Worm (Caenorhabditis elegans) whole organism, L3 larva: ENCODE results near the gene Y39G8B.10.

Experiments used
- R02D3.7 ChIP-seq: fragments of 150-350 bp; optimal IDR thresholded peaks from 2 replicates; lab custom pipeline; 2014; ENCODE audit warnings: missing biosample characterization, missing genetic modification characterization
- aly-2 ChIP-seq: fragments of 150-350 bp; optimal IDR thresholded peaks from 2 replicates; lab custom pipeline; 2014; ENCODE audit warnings: missing biosample characterization, missing genetic modification characterization
- ceh-16 ChIP-seq: sonication (generic microtip); optimal IDR thresholded peaks from 2 replicates; lab custom pipeline; 2017; ENCODE audit warnings: missing biosample characterization, missing genetic modification characterization
- daf-12 ChIP-seq: fragments of 150-350 bp; optimal IDR thresholded peaks from 2 replicates; lab custom pipeline; 2014; ENCODE audit warnings: missing biosample characterization, missing genetic modification reagents, missing genetic modification characterization
- elt-3 ChIP-seq, 3 experiments: fragments of 150-350 bp in 1 of 3; sonication (generic microtip) in 2 of 3; optimal IDR thresholded peaks; 2 replicates in 2 of 3; 4 replicates in 1 of 3; lab custom pipeline; 2014 to 2017; ENCODE audit warnings: missing biosample characterization in 3 of 3, missing genetic modification characterization in 3 of 3
- nhr-11 ChIP-seq: fragments of 150-350 bp; optimal IDR thresholded peaks from 2 replicates; lab custom pipeline; 2014; ENCODE audit warnings: missing biosample characterization, missing genetic modification characterization
- nhr-23 ChIP-seq: fragments of 150-350 bp; optimal IDR thresholded peaks from 2 replicates; lab custom pipeline; 2014; ENCODE audit warnings: missing biosample characterization, missing genetic modification reagents, missing genetic modification characterization
- nhr-76 ChIP-seq: fragments of 150-350 bp; sonication (generic microtip); optimal IDR thresholded peaks from 5 replicates; lab custom pipeline; 2014; ENCODE audit warnings: missing biosample characterization, missing genetic modification characterization
- snpc-4 ChIP-seq: fragments of 150-350 bp; optimal IDR thresholded peaks from 2 replicates; lab custom pipeline; 2014; ENCODE audit warnings: missing biosample characterization, missing genetic modification characterization
- zag-1 ChIP-seq: fragments of 150-350 bp; optimal IDR thresholded peaks from 2 replicates; lab custom pipeline; 2014; ENCODE audit warnings: missing biosample characterization, missing genetic modification characterization
- ztf-11 ChIP-seq: fragments of 150-350 bp; optimal IDR thresholded peaks from 2 replicates; lab custom pipeline; 2014; ENCODE audit warnings: missing biosample characterization, missing genetic modification characterization

DNA sequence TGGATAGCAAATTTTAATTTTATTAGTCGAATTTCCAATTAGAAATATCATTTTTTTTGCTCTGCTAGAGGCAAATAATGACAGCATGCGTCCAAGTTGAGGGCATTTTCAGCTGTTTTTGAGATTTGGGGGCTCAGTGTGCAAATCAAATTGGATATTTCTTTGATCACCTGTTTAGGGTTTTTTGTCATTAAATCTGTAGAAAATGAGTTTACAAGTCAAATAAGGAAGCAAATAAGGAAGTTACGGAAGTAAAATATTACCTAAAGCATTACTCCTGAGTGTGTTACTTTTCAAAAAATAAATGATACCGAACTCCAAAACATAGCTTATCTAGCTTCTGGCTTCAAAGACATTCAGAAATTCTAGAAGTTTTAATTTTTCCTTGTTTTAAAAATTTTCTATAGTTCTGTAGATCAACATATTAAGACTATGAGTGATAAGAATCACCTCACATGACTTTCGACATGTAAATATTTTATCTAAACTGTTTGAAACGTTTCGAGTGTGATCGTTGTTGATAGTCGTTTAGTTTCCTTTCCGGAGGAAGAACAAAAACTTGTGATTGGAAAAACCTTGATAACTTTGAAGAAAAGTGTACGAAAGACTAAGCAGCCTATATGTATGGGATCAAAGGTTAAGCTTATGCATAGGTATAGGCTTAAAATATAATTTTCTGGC, 2.9 kb downstream of the Y39G8B.10 start, which contains the start of gene sre-48:
- TF ChIP-seq zag-1 (tag; lab: Kevin White, UChicago) (no peak), ceh-16 (tag; lab: Kevin White, UChicago) (no peak), elt-3 (tag; optimal IDR thresholded peaks at IDR 0.05; lab: Kevin White, UChicago) (no peak), daf-12 (tag; lab: Kevin White, UChicago) (no peak), nhr-23 (tag; lab: Kevin White, UChicago) (no peak), ztf-11 (tag; lab: Kevin White, UChicago) (no peak), snpc-4 (no peak), nhr-11 (no peak), R02D3.7 (no peak), nhr-76 (tag; lab: Kevin White, UChicago) (no peak), aly-2 (tag; lab: Kevin White, UChicago) (no peak)
